Worm (Caenorhabditis elegans) whole organism, young adult: ENCODE results near the gene C34F6.7.
A peak's percentile ranks its signal among the peaks of the same experiment; 100 is the strongest.

Experiments
- C06A6.2 ChIP-seq: fragments of 200-800 bp; sonication (Bioruptor generic); conservative IDR thresholded peaks from 2 replicates; pipeline ENCODE4 v1.3.6; 2022; ENCODE audit warnings: missing genetic modification characterization, missing compliant biosample characterization
- F22D6.2 ChIP-seq: sonication (generic microtip); optimal IDR thresholded peaks from 2 replicates; lab custom pipeline; 2016; ENCODE audit warnings: mild to moderate bottlenecking, missing genetic modification characterization, missing compliant biosample characterization
- Y67H2A.10 ChIP-seq: fragments of 200-800 bp; sonication (Bioruptor generic); conservative IDR thresholded peaks from 2 replicates; pipeline ENCODE4 v1.3.6; 2022; ENCODE audit warnings: missing genetic modification reagents, missing genetic modification characterization, missing compliant biosample characterization
- Y79H2A.3 ChIP-seq: fragments of 200-800 bp; sonication (Bioruptor generic); conservative IDR thresholded peaks from 2 replicates; pipeline ENCODE4 v1.3.6; 2022; ENCODE audit warnings: missing genetic modification reagents, missing genetic modification characterization, missing compliant biosample characterization
- aptf-2 ChIP-seq: fragments of 200-800 bp; sonication (Bioruptor generic); conservative IDR thresholded peaks from 2 replicates; pipeline ENCODE4 v1.3.6; 2022; ENCODE audit warnings: missing genetic modification reagents, missing genetic modification characterization, missing compliant biosample characterization
- bed-1 ChIP-seq: fragments of 200-800 bp; sonication (Bioruptor generic); IDR thresholded peaks from 2 replicates; pipeline ENCODE4 v1.3.6; 2022; ENCODE audit warnings: missing genetic modification reagents, missing genetic modification characterization, missing compliant biosample characterization
- die-1 ChIP-seq: sonication (generic microtip); optimal IDR thresholded peaks from 2 replicates; lab custom pipeline; 2016; ENCODE audit warnings: missing genotype, mild to moderate bottlenecking, missing genetic modification characterization, missing compliant biosample characterization
- madf-3 ChIP-seq: fragments of 200-800 bp; sonication (Bioruptor generic); IDR thresholded peaks from 2 replicates; pipeline ENCODE4 v1.3.6; 2022; ENCODE audit warnings: missing genetic modification reagents, missing genetic modification characterization, missing compliant biosample characterization
- mes-4 ChIP-seq: sonication (generic microtip); optimal IDR thresholded peaks from 2 replicates; lab custom pipeline; 2016; ENCODE audit warnings: missing genotype, missing genetic modification characterization, missing compliant biosample characterization
- nhr-80 ChIP-seq: sonication (generic microtip); optimal IDR thresholded peaks from 2 replicates; lab custom pipeline; 2016; ENCODE audit warnings: missing genetic modification characterization, missing compliant biosample characterization
- rcor-1 ChIP-seq: fragments of 200-800 bp; sonication (Bioruptor generic); IDR thresholded peaks from 2 replicates; pipeline ENCODE4 v1.3.6; 2022; ENCODE audit warnings: missing genetic modification reagents, missing genetic modification characterization, missing compliant biosample characterization
- snpc-1.3 ChIP-seq: sonication (generic microtip); optimal IDR thresholded peaks from 2 replicates; lab custom pipeline; 2017; ENCODE audit warnings: missing genetic modification characterization, mild to moderate bottlenecking, missing compliant biosample characterization, antibody characterized with exemption, moderate library complexity, missing genotype, missing genetic modification reagents; ENCODE audit not compliant: insufficient read depth

Gene C34F6.7

DNA sequence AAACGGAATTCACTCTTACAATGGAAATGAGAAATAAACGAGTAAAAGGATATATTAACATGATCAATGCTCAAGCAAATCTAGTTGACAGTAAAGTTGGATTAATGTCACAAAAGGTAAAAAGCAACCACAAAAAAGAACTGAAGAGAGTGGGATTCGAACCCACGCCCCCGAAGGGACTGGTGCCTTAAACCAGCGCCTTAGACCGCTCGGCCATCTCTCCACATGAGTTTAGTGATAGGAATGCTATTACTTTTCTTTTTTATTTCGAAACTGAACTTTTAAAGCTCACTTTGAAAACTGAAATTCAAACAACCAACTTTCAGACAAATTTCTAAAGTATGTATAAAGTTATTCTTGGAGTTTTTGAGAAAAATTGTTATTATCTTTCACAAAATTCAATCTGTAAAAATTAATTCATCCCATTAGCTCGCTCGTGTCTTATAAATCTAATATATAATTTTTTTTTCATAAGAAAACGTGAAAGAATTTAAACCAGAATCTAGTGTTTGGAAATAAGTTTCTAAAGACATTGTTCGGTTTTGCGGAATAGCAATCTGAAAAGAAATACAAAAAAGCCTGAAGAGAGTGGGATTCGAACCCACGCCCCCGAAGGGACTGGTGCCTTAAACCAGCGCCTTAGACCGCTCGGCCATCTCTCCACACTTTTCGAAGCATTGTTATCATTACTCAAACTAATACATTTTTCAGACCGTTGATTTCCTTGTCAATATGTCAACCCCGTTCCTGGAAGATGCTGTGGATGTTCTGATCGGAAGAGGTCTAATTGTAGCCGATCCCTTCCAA, 52.3 kb downstream of the C34F6.7 start (continued):
- TF ChIP-seq madf-3 (GFP tag; lab: Robert Waterston, UW) (0 out of 2 replicates have a peak, but pooled peaks have one; percentile 65), Y67H2A.10 (GFP tag; lab: Robert Waterston, UW) (no peak), snpc-1.3 (tag; lab: Kevin White, UChicago) (peak; percentile 56), die-1 (tag; lab: Kevin White, UChicago) (peak; percentile 64)

DNA sequence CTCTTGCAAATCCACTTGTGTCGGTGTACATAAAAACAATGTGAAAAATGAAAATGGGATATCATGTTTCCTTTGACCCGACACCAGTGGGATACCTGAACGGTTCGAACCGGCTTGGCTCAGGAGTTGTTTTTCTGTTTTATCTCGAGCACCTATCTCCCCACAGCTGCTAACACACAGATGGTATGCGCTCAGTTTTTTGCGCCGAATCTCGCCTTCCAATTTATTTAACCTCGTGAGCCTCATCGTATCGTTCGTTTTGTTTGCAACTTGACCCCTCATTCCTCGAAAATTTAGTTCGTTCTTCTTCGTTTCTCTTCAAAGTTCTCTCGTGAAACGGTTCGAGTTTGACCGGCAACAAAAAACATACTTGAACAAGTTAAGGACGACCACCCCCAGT, 54.7 kb downstream of the C34F6.7 start, which contains the start of gene C05C9.1:
TSS of gene C05C9.1 (plus strand) at position 301 of the 400 bp plus-strand sequence.
- no peak for TF ChIP-seq mes-4 (tag; lab: Kevin White, UChicago)
- no peak for TF ChIP-seq nhr-80
- no peak for TF ChIP-seq Y79H2A.3 (GFP tag; lab: Robert Waterston, UW)
- no peak for TF ChIP-seq F22D6.2 (tag; lab: Kevin White, UChicago)
- TF ChIP-seq aptf-2 (GFP tag; lab: Robert Waterston, UW), result no peak
- no peak for TF ChIP-seq C06A6.2 (GFP tag; lab: Robert Waterston, UW)
- no peak for TF ChIP-seq rcor-1
- TF ChIP-seq bed-1 (GFP tag; lab: Robert Waterston, UW), result no peak
